Fruit fly (Drosophila melanogaster) whole organism, embryonic: ENCODE results near the gene nAChRalpha6.

ENCODE experiments used
- Adf1 ChIP-seq: fragments of 200-800 bp; sonication (Bioruptor generic); IDR thresholded peaks from 2 replicates; pipeline ENCODE4 v1.3.6; 2022; ENCODE audit warnings: missing biosample characterization, missing genetic modification characterization
- Atf-2 ChIP-seq: fragments of 200-800 bp; sonication (Bioruptor generic); optimal IDR thresholded peaks from 2 replicates; lab custom pipeline; 2016; ENCODE audit warnings: missing biosample characterization, missing genetic modification characterization
- Bgb ChIP-seq: fragments of 200-800 bp; sonication (Bioruptor generic); IDR thresholded peaks from 2 replicates; pipeline ENCODE4 v1.3.6; 2022; ENCODE audit warnings: missing biosample characterization, missing genetic modification characterization; ENCODE audit not compliant: partially characterized antibody
- CG10959 ChIP-seq: fragments of 200-800 bp; sonication (Bioruptor generic); IDR thresholded peaks from 2 replicates; pipeline ENCODE4 v1.3.6; 2022; ENCODE audit warnings: missing biosample characterization, missing genetic modification characterization
- CG12219 ChIP-seq: fragments of 200-800 bp; sonication (Bioruptor generic); optimal IDR thresholded peaks from 3 replicates; lab custom pipeline; 2018; ENCODE audit warnings: missing biosample characterization, mild to moderate bottlenecking, missing genetic modification characterization
- CG12659 ChIP-seq: fragments of 200-800 bp; sonication (Bioruptor generic); optimal IDR thresholded peaks from 3 replicates; lab custom pipeline; 2017; ENCODE audit warnings: mild to moderate bottlenecking, missing biosample characterization, missing genetic modification reagents, missing genetic modification characterization
- CG12744 ChIP-seq: fragments of 200-800 bp; sonication (Bioruptor generic); optimal IDR thresholded peaks from 2 replicates; lab custom pipeline; 2016; ENCODE audit warnings: missing biosample characterization, missing genetic modification characterization
- CG13287 ChIP-seq: fragments of 200-800 bp; sonication (Bioruptor generic); IDR thresholded peaks from 2 replicates; pipeline ENCODE4 v1.3.6; 2022; ENCODE audit warnings: missing biosample characterization, missing genetic modification characterization; ENCODE audit not compliant: partially characterized antibody
- CG14441 ChIP-seq: fragments of 200-800 bp; sonication (Bioruptor generic); IDR thresholded peaks from 2 replicates; pipeline ENCODE4 v1.3.6; 2022; ENCODE audit warnings: missing biosample characterization, missing genetic modification characterization
- CG14667 ChIP-seq: fragments of 200-800 bp; sonication (Bioruptor generic); IDR thresholded peaks from 2 replicates; pipeline ENCODE4 v1.3.6; 2022; ENCODE audit warnings: missing biosample characterization, missing genetic modification characterization
- CG15269 ChIP-seq: fragments of 200-800 bp; sonication (Bioruptor generic); optimal IDR thresholded peaks from 2 replicates; lab custom pipeline; 2018; ENCODE audit warnings: missing biosample characterization, mild to moderate bottlenecking, missing genetic modification characterization, moderate library complexity
- CG1529 ChIP-seq: fragments of 200-800 bp; sonication (Bioruptor generic); optimal IDR thresholded peaks from 3 replicates; lab custom pipeline; 2018; ENCODE audit warnings: missing biosample characterization, missing genetic modification characterization
- CG1603 ChIP-seq: fragments of 200-800 bp; sonication (Bioruptor generic); optimal IDR thresholded peaks from 2 replicates; lab custom pipeline; 2019; ENCODE audit warnings: missing biosample characterization, mild to moderate bottlenecking, missing genetic modification characterization, moderate library complexity
- CG18476 ChIP-seq: fragments of 200-800 bp; sonication (Bioruptor generic); optimal IDR thresholded peaks from 2 replicates; lab custom pipeline; 2016; ENCODE audit warnings: missing biosample characterization, mild to moderate bottlenecking, missing genetic modification characterization
- CG2116 ChIP-seq: fragments of 200-800 bp; sonication (Bioruptor generic); optimal IDR thresholded peaks from 3 replicates; lab custom pipeline; 2018; ENCODE audit warnings: missing biosample characterization, mild to moderate bottlenecking, missing genetic modification characterization
- CG34224 ChIP-seq: fragments of 200-800 bp; sonication (Bioruptor generic); IDR thresholded peaks from 3 replicates; pipeline ENCODE4 v1.3.6; 2022; ENCODE audit warnings: missing biosample characterization, missing genetic modification characterization; ENCODE audit not compliant: partially characterized antibody
- CG43689 ChIP-seq: fragments of 200-800 bp; sonication (Bioruptor generic); IDR thresholded peaks from 2 replicates; pipeline ENCODE4 v1.3.6; 2022; ENCODE audit warnings: missing biosample characterization, missing genetic modification characterization
- CG6689 ChIP-seq: fragments of 200-800 bp; sonication (Bioruptor generic); IDR thresholded peaks from 2 replicates; pipeline ENCODE4 v1.3.6; 2022; ENCODE audit warnings: missing biosample characterization, missing genetic modification characterization
- CG8089 ChIP-seq: fragments of 200-800 bp; sonication (Bioruptor generic); optimal IDR thresholded peaks from 3 replicates; lab custom pipeline; 2016; ENCODE audit warnings: missing biosample characterization, missing genetic modification characterization
- CG9437 ChIP-seq: fragments of 200-800 bp; sonication (Bioruptor generic); optimal IDR thresholded peaks from 2 replicates; lab custom pipeline; 2018; ENCODE audit warnings: missing biosample characterization, mild to moderate bottlenecking, missing genetic modification characterization
- Ets97D ChIP-seq: fragments of 200-800 bp; sonication (Bioruptor generic); optimal IDR thresholded peaks from 3 replicates; lab custom pipeline; 2016; ENCODE audit warnings: missing biosample characterization, missing genetic modification characterization
- HHEX ChIP-seq: fragments of 200-800 bp; sonication (Bioruptor generic); optimal IDR thresholded peaks from 3 replicates; lab custom pipeline; 2017; ENCODE audit warnings: missing biosample characterization, mild to moderate bottlenecking, missing genetic modification characterization, missing genetic modification reagents
- Jarid2 ChIP-seq: fragments of 200-800 bp; sonication (Bioruptor generic); optimal IDR thresholded peaks from 3 replicates; lab custom pipeline; 2017; ENCODE audit warnings: mild to moderate bottlenecking, missing biosample characterization, missing genetic modification reagents, missing genetic modification characterization
- Med ChIP-seq: fragments of 200-800 bp; sonication (Bioruptor generic); peaks from one replicate; lab custom pipeline; 2016; ENCODE audit warnings: missing biosample characterization, missing genetic modification characterization, mild to moderate bottlenecking, inconsistent platforms, moderate library complexity
- Myb ChIP-seq: fragments of 200-800 bp; sonication (Bioruptor generic); optimal IDR thresholded peaks from 2 replicates; lab custom pipeline; 2016; ENCODE audit warnings: missing biosample characterization, missing genetic modification characterization
- Oaz ChIP-seq: fragments of 200-800 bp; sonication (Bioruptor generic); IDR thresholded peaks from 2 replicates; pipeline ENCODE4 v1.3.6; 2022; ENCODE audit warnings: missing biosample characterization, missing genetic modification characterization
- Oli ChIP-seq: fragments of 200-800 bp; sonication (Bioruptor generic); optimal IDR thresholded peaks from 2 replicates; lab custom pipeline; 2018; ENCODE audit warnings: missing biosample characterization, mild to moderate bottlenecking, missing genetic modification characterization, moderate library complexity
- Sin3A ChIP-seq: fragments of >200 bp; optimal IDR thresholded peaks from 2 replicates; lab custom pipeline; 2018
- Usf ChIP-seq: fragments of 200-800 bp; sonication (Bioruptor generic); optimal IDR thresholded peaks from 2 replicates; lab custom pipeline; 2017; ENCODE audit warnings: missing genotype, missing biosample characterization, missing genetic modification characterization
- YL-1 ChIP-seq: fragments of 200-800 bp; sonication (Bioruptor generic); optimal IDR thresholded peaks from 3 replicates; lab custom pipeline; 2017; ENCODE audit warnings: missing biosample characterization, mild to moderate bottlenecking, missing genetic modification characterization
- ab ChIP-seq: fragments of 200-800 bp; sonication (Bioruptor generic); optimal IDR thresholded peaks from 2 replicates; lab custom pipeline; 2016; ENCODE audit warnings: missing biosample characterization, missing genetic modification characterization
- chif ChIP-seq, 2 experiments: fragments of 200-800 bp; sonication (Bioruptor generic); optimal IDR thresholded peaks; 3 replicates each; lab custom pipeline; 2016; ENCODE audit warnings: missing biosample characterization in 2 of 2, missing genetic modification characterization in 2 of 2
- crol ChIP-seq: fragments of 200-800 bp; sonication (Bioruptor generic); IDR thresholded peaks from 2 replicates; pipeline ENCODE4 v1.3.6; 2022; ENCODE audit warnings: missing biosample characterization, missing genetic modification characterization
- eve ChIP-seq, 2 experiments: fragments of >200 bp; optimal IDR thresholded peaks; 2 replicates each; lab custom pipeline; 2017; ENCODE audit warnings: missing biosample characterization in 2 of 2, missing genetic modification characterization in 2 of 2
- eyg ChIP-seq: fragments of 200-800 bp; sonication (Bioruptor generic); optimal IDR thresholded peaks from 3 replicates; lab custom pipeline; 2016; ENCODE audit warnings: missing biosample characterization, missing genetic modification characterization
- gcm2 ChIP-seq: fragments of 200-800 bp; sonication (Bioruptor generic); optimal IDR thresholded peaks from 2 replicates; lab custom pipeline; 2016; ENCODE audit warnings: missing biosample characterization, missing genetic modification characterization
- gt ChIP-seq: fragments of 200-800 bp; sonication (Bioruptor generic); IDR thresholded peaks from 2 replicates; pipeline ENCODE4 v1.3.6; 2022; ENCODE audit warnings: missing biosample characterization, missing genetic modification characterization
- hb ChIP-seq: fragments of 200-800 bp; sonication (Bioruptor generic); IDR thresholded peaks from 3 replicates; pipeline ENCODE4 v1.3.6; 2022; ENCODE audit warnings: missing biosample characterization, missing genetic modification characterization; ENCODE audit not compliant: partially characterized antibody
- ind ChIP-seq: fragments of 200-800 bp; sonication (Bioruptor generic); optimal IDR thresholded peaks from 3 replicates; lab custom pipeline; 2016; ENCODE audit warnings: missing biosample characterization, missing genetic modification characterization
- kah ChIP-seq: fragments of 200-800 bp; sonication (Bioruptor generic); optimal IDR thresholded peaks from 2 replicates; lab custom pipeline; 2018; ENCODE audit warnings: missing biosample characterization, mild to moderate bottlenecking, missing genetic modification characterization
- lbe ChIP-seq: fragments of 200-800 bp; sonication (Bioruptor generic); optimal IDR thresholded peaks from 2 replicates; lab custom pipeline; 2016; ENCODE audit warnings: missing biosample characterization, mild to moderate bottlenecking, missing genetic modification characterization
- nmo ChIP-seq: fragments of 200-800 bp; sonication (Bioruptor generic); optimal IDR thresholded peaks from 2 replicates; lab custom pipeline; 2018; ENCODE audit warnings: missing biosample characterization, mild to moderate bottlenecking, missing genetic modification characterization, moderate library complexity
- pzg ChIP-seq: fragments of 200-800 bp; sonication (Bioruptor generic); optimal IDR thresholded peaks from 3 replicates; lab custom pipeline; 2018; ENCODE audit warnings: missing biosample characterization, mild to moderate bottlenecking, missing genetic modification characterization, moderate library complexity
- row ChIP-seq: fragments of 200-800 bp; sonication (Bioruptor generic); IDR thresholded peaks from 3 replicates; pipeline ENCODE4 v1.3.6; 2022; ENCODE audit warnings: missing biosample characterization, missing genetic modification characterization
- sna ChIP-seq: fragments of 200-800 bp; sonication (Bioruptor generic); IDR thresholded peaks from 2 replicates; pipeline ENCODE4 v1.3.6; 2022; ENCODE audit warnings: missing biosample characterization, missing genetic modification characterization; ENCODE audit not compliant: partially characterized antibody
- stwl ChIP-seq: fragments of 200-800 bp; sonication (Bioruptor generic); optimal IDR thresholded peaks from 3 replicates; lab custom pipeline; 2018; ENCODE audit warnings: missing biosample characterization, mild to moderate bottlenecking, missing genetic modification characterization, moderate library complexity
- tup ChIP-seq: fragments of 200-800 bp; sonication (Bioruptor generic); optimal IDR thresholded peaks from 2 replicates; lab custom pipeline; 2016; ENCODE audit warnings: missing biosample characterization, mild to moderate bottlenecking, missing genetic modification characterization, moderate library complexity
- vfl ChIP-seq: fragments of 200-800 bp; sonication (Bioruptor generic); optimal IDR thresholded peaks from 2 replicates; lab custom pipeline; 2016; ENCODE audit warnings: missing biosample characterization, missing genetic modification characterization
- wor ChIP-seq: fragments of 200-800 bp; sonication (Bioruptor generic); IDR thresholded peaks from 2 replicates; pipeline ENCODE4 v1.3.6; 2022; ENCODE audit warnings: missing biosample characterization, missing genetic modification characterization
- zen ChIP-seq: fragments of 200-800 bp; sonication (Bioruptor generic); optimal IDR thresholded peaks from 3 replicates; lab custom pipeline; 2018; ENCODE audit warnings: missing biosample characterization, mild to moderate bottlenecking, missing genetic modification characterization, moderate library complexity
- zf30C ChIP-seq: fragments of 200-800 bp; sonication (Bioruptor generic); optimal IDR thresholded peaks from 3 replicates; lab custom pipeline; 2018; ENCODE audit warnings: missing biosample characterization, mild to moderate bottlenecking, missing genetic modification characterization
- zfh1 ChIP-seq: fragments of 200-800 bp; sonication (Bioruptor generic); IDR thresholded peaks from 3 replicates; pipeline ENCODE4 v1.3.6; 2022; ENCODE audit warnings: missing biosample characterization, missing genetic modification characterization

The nAChRalpha6 gene

DNA sequence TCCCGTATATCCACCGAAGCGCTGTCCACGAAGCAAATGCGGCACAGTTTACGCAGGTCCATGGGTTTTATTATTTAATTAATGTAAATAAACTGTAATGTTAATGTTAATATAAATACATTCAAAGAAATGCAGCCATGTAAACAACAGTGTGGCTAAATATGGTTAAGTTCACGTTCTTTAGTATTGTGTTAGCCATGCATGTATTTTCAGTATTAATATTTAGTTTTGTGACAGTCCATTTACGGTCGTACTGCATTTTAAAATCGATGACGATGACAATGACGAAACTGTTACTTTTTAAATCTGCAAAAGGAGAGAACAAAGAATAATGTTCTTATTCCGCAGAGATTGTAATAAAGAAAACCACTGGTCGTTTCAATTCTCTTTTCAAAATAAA is 93.1 kb downstream of the nAChRalpha6 start, which contains the start of gene CG13123 (continued):
- TF ChIP-seq Ets97D (GFP tag; lab: Kevin White, UChicago) (peak; percentile 46), eve (GFP tag; optimal IDR thresholded peaks at IDR 0.05; lab: Kevin White, UChicago) (no peak), row (GFP tag; lab: Robert Waterston, UW) (no peak), HHEX (GFP tag; lab: Kevin White, UChicago) (no peak), CG10959 (GFP tag; lab: Robert Waterston, UW) (no peak), Atf-2 (GFP tag; lab: Kevin White, UChicago) (no peak), pzg (GFP tag; lab: Kevin White, UChicago) (peak; percentile 83), CG12744 (GFP tag; lab: Kevin White, UChicago) (no peak), Adf1 (GFP tag; lab: Robert Waterston, UW) (no peak), ab (GFP tag; lab: Kevin White, UChicago) (no peak), CG9437 (GFP tag; lab: Kevin White, UChicago) (no peak), CG43689 (GFP tag; lab: Robert Waterston, UW) (no peak), CG1603 (tag; lab: Kevin White, UChicago) (no peak), CG8089 (GFP tag; lab: Kevin White, UChicago) (no peak), Jarid2 (GFP tag; lab: Kevin White, UChicago) (no peak), zen (peak; percentile 19), gt (no peak), eyg (GFP tag; lab: Kevin White, UChicago) (no peak), hb (GFP tag; lab: Robert Waterston, UW) (no peak), gcm2 (GFP tag; lab: Kevin White, UChicago) (no peak), CG15269 (tag; lab: Kevin White, UChicago) (no peak), Sin3A (no peak), CG34224 (GFP tag; lab: Robert Waterston, UW) (no peak), CG1529 (no peak), CG18476 (no peak), Myb (GFP tag; lab: Kevin White, UChicago) (peak; percentile 93), CG6689 (GFP tag; lab: Robert Waterston, UW) (no peak), Usf (GFP tag; lab: Kevin White, UChicago) (no peak), tup (GFP tag; lab: Kevin White, UChicago) (no peak), Oli (tag; lab: Kevin White, UChicago) (no peak), YL-1 (GFP tag; lab: Kevin White, UChicago) (peak; percentile 40), chif (GFP tag; optimal IDR thresholded peaks at IDR 0.05; lab: Kevin White, UChicago) (no peak), nmo (GFP tag; lab: Kevin White, UChicago) (peak; percentile 19), Bgb (peak; percentile 48), CG14441 (GFP tag; lab: Robert Waterston, UW) (no peak), CG12219 (GFP tag; lab: Kevin White, UChicago) (no peak), zf30C (no peak), crol (no peak), CG14667 (GFP tag; lab: Robert Waterston, UW) (no peak), Oaz (no peak), kah (GFP tag; lab: Kevin White, UChicago) (no peak), CG2116 (peak; percentile 81), stwl (peak; percentile 97), vfl (GFP tag; lab: Kevin White, UChicago) (no peak), wor (GFP tag; lab: Robert Waterston, UW) (no peak), ind (GFP tag; lab: Kevin White, UChicago) (no peak), lbe (peak; percentile 5), CG12659 (GFP tag; lab: Kevin White, UChicago) (peak; percentile 27), Med (no peak), sna (GFP tag; lab: Robert Waterston, UW) (no peak), CG13287 (peak; percentile 41; the same call in 1 of the 2 replicates), zfh1 (GFP tag; lab: Robert Waterston, UW) (no peak)
